Fruit fly (Drosophila melanogaster): ENCODE results near the gene CG6026.

Gene CG6026

dm6 chr3R:19031210-19031609 is 2.1 kb upstream of the CG6026 start, which contains the start of the genes Prp18 and CG6013 (continued):
- TF ChIP-seq CG34224 (GFP tag; IDR thresholded peaks at IDR 0.05; ENCODE audit: partially characterized antibody) (no peak), CG15601 (tag; optimal IDR thresholded peaks at IDR 0.05) (peak; percentile 75), Adf1 (GFP tag; IDR thresholded peaks at IDR 0.05) (no peak), Fer1 (GFP tag; optimal IDR thresholded peaks at IDR 0.05) (no peak), slp2 (GFP tag; optimal IDR thresholded peaks at IDR 0.05) (no peak), CG17328 (GFP tag; IDR thresholded peaks at IDR 0.05) (no peak), shn (GFP tag; optimal IDR thresholded peaks at IDR 0.05) (no peak), CG4854 (GFP tag; optimal IDR thresholded peaks at IDR 0.05) (no peak), MESR4 (GFP tag; optimal IDR thresholded peaks at IDR 0.05) (no peak), ERR (GFP tag; optimal IDR thresholded peaks at IDR 0.05) (no peak), CG1602 (GFP tag; optimal IDR thresholded peaks at IDR 0.05) (peak; percentile 57), bcd (GFP tag; optimal IDR thresholded peaks at IDR 0.05) (peak; percentile 21), CG11504 (tag; optimal IDR thresholded peaks at IDR 0.05) (peak; percentile 81), CG17359 (tag; optimal IDR thresholded peaks at IDR 0.05) (peak; percentile 54), CG3281 (GFP tag; optimal IDR thresholded peaks at IDR 0.05) (no peak), E2f1 (GFP tag; IDR thresholded peaks at IDR 0.05) (peak; percentile 50), grn (GFP tag; optimal IDR thresholded peaks at IDR 0.05) (no peak), ewg (GFP tag; optimal IDR thresholded peaks at IDR 0.05) (no peak), MBD-R2 (GFP tag; IDR thresholded peaks at IDR 0.05) (peak; percentile 81), sisA (GFP tag; IDR thresholded peaks at IDR 0.05) (no peak; the same call in 1 of the 2 replicates), Gsc (GFP tag; IDR thresholded peaks at IDR 0.05) (no peak), crc (GFP tag; optimal IDR thresholded peaks at IDR 0.05) (no peak), nau (GFP tag; optimal IDR thresholded peaks at IDR 0.05) (no peak), CG34376 (GFP tag; optimal IDR thresholded peaks at IDR 0.05) (no peak), CG6791 (GFP tag; IDR thresholded peaks at IDR 0.05; ENCODE audit: partially characterized antibody) (no peak), Dbx (GFP tag; IDR thresholded peaks at IDR 0.05) (0 out of 3 replicates have a peak, but pooled peaks have one; percentile 22), CG13123 (GFP tag; optimal IDR thresholded peaks at IDR 0.05) (peak; percentile 40), Ets97D (GFP tag; optimal IDR thresholded peaks at IDR 0.05) (no peak), mld (GFP tag; IDR thresholded peaks at IDR 0.05; ENCODE audit: partially characterized antibody) (no peak), CG2116 (GFP tag; optimal IDR thresholded peaks at IDR 0.05) (peak; percentile 40), gsb-n (tag; optimal IDR thresholded peaks at IDR 0.05) (peak; percentile 74), CG7987 (GFP tag; optimal IDR thresholded peaks at IDR 0.05) (no peak), CG9817 (tag; optimal IDR thresholded peaks at IDR 0.05) (peak; percentile 69), CG8281 (tag; optimal IDR thresholded peaks at IDR 0.05) (no peak), CG9215 (GFP tag; IDR thresholded peaks at IDR 0.05) (peak; percentile 36; the same call in 1 of the 2 replicates), E2f2 (GFP tag; IDR thresholded peaks at IDR 0.05) (no peak), CG1529 (GFP tag; optimal IDR thresholded peaks at IDR 0.05) (no peak), CG7357 (GFP tag; IDR thresholded peaks at IDR 0.05) (no peak), dimm (GFP tag; IDR thresholded peaks at IDR 0.05) (no peak), CG8924 (tag; optimal IDR thresholded peaks at IDR 0.05) (peak; percentile 87), gcm (GFP tag; optimal IDR thresholded peaks at IDR 0.05) (peak; percentile 44), Dll (GFP tag; IDR thresholded peaks at IDR 0.05; ENCODE audit: partially characterized antibody) (no peak), CG10959 (GFP tag; IDR thresholded peaks at IDR 0.05) (no peak), NC2β (GFP tag; optimal IDR thresholded peaks at IDR 0.05) (no peak), CG1233 (GFP tag; optimal IDR thresholded peaks at IDR 0.05) (peak; percentile 47), CG10366 (GFP tag; IDR thresholded peaks at IDR 0.05) (no peak), Dp (GFP tag; optimal IDR thresholded peaks at IDR 0.05) (no peak), Sox100B (GFP tag; optimal IDR thresholded peaks at IDR 0.05) (no peak), CG5953 (GFP tag; IDR thresholded peaks at IDR 0.05) (no peak), Mrtf (GFP tag; IDR thresholded peaks at IDR 0.05) (no peak), lola (GFP tag; optimal IDR thresholded peaks at IDR 0.05) (peak in 1 of 3 experiments; percentile 74)
